Worm (Caenorhabditis elegans): ENCODE data around the gene Y39A3CL.7.

Y39A3CL.7 gene

ce11 chrIII:1788972-1789371 lies 35.7 kb upstream of the Y39A3CL.7 start:
- TF ChIP-seq fkh-8 (tag; optimal IDR thresholded peaks at IDR 0.05) (no peak), unc-62 (GFP tag; optimal IDR thresholded peaks at IDR 0.05) (no peak), nhr-71 (tag; optimal IDR thresholded peaks at IDR 0.05) (no peak), mdl-1 (tag; optimal IDR thresholded peaks at IDR 0.05) (no peak), C04F5.9 (tag; optimal IDR thresholded peaks at IDR 0.05) (no peak), efl-3 (GFP tag; optimal IDR thresholded peaks at IDR 0.05) (no peak), lin-39 (tag; optimal IDR thresholded peaks at IDR 0.05) (no peak), jun-1 (tag; optimal IDR thresholded peaks at IDR 0.05) (no peak), nhr-47 (tag; optimal IDR thresholded peaks at IDR 0.05) (no peak), efl-1 (optimal IDR thresholded peaks at IDR 0.05) (no peak), efl-1 (GFP tag; optimal IDR thresholded peaks at IDR 0.05 in 1 of 2) (no peak), egl-13 (tag; optimal IDR thresholded peaks at IDR 0.05) (no peak), lin-15B (tag; optimal IDR thresholded peaks at IDR 0.05) (no peak), elt-2 (tag; optimal IDR thresholded peaks at IDR 0.05) (no peak), tbx-2 (tag; optimal IDR thresholded peaks at IDR 0.05) (no peak), C34B4.2 (tag; optimal IDR thresholded peaks at IDR 0.05) (no peak), rnt-1 (tag; optimal IDR thresholded peaks at IDR 0.05) (no peak)

DNA sequence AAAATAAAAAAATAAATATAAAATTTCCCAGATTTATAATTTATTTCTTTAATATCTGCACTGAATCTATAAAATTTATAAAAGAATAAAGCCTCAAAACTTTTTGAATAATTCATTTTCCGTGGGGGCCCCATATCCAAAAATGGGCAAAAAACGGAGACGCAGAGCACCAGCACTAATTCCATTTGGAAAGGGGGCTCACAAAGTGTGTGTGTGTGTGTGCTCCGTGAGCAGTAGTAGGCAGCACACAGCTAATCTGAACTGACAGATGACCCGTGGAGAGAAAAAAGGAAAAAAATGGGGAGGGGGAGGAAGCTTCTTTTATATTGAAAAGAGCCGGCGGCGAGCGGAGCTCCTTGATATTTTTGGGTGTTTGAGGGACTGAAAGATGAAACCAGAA lies 32.8 kb upstream of the Y39A3CL.7 start:
- TF ChIP-seq ces-1 (GFP tag; optimal IDR thresholded peaks at IDR 0.05) (peak; percentile 41), ceh-82 (tag; optimal IDR thresholded peaks at IDR 0.05) (peak in 2 of 3 experiments; percentile 5 to 31), dpl-1 (GFP tag; optimal IDR thresholded peaks at IDR 0.05) (peak in 1 of 3 experiments; percentile 19), nhr-71 (tag; optimal IDR thresholded peaks at IDR 0.05) (peak; percentile 5), fkh-4 (tag; optimal IDR thresholded peaks at IDR 0.05; ENCODE audit: borderline replicate concordance) (no peak), fkh-10 (GFP tag; optimal IDR thresholded peaks at IDR 0.05) (peak; percentile 58), swsn-7 (tag; optimal IDR thresholded peaks at IDR 0.05) (no peak), lin-14 (GFP tag; optimal IDR thresholded peaks at IDR 0.05) (peak; percentile 72), mep-1 (tag; optimal IDR thresholded peaks at IDR 0.05) (no peak), lsy-2 (tag; optimal IDR thresholded peaks at IDR 0.05) (peak in 1 of 2 experiments; percentile 12), unc-86 (tag; optimal IDR thresholded peaks at IDR 0.05) (peak; percentile 41), snu-23 (GFP tag; optimal IDR thresholded peaks at IDR 0.05) (no peak)

ce11 chrIII:1793416-1793815 lies 31.3 kb upstream of the Y39A3CL.7 start:
- TF ChIP-seq snpc-4 (tag; optimal IDR thresholded peaks at IDR 0.05) (no peak), unc-130 (tag; optimal IDR thresholded peaks at IDR 0.05) (no peak), egl-13 (tag; optimal IDR thresholded peaks at IDR 0.05) (no peak), lin-14 (GFP tag; optimal IDR thresholded peaks at IDR 0.05) (no peak), mdl-1 (tag; optimal IDR thresholded peaks at IDR 0.05) (no peak), efl-1 (optimal IDR thresholded peaks at IDR 0.05) (no peak), efl-1 (GFP tag; optimal IDR thresholded peaks at IDR 0.05 in 1 of 2) (no peak), nhr-11 (tag; optimal IDR thresholded peaks at IDR 0.05) (no peak), fkh-4 (tag; optimal IDR thresholded peaks at IDR 0.05; ENCODE audit: borderline replicate concordance) (no peak), unc-62 (GFP tag; optimal IDR thresholded peaks at IDR 0.05) (no peak), efl-3 (GFP tag; optimal IDR thresholded peaks at IDR 0.05) (no peak)

- TF ChIP-seq swsn-7 (tag; optimal IDR thresholded peaks at IDR 0.05) (no peak), sox-4 (tag; optimal IDR thresholded peaks at IDR 0.05) (no peak), nhr-47 (tag; optimal IDR thresholded peaks at IDR 0.05) (no peak), nhr-84 (tag; optimal IDR thresholded peaks at IDR 0.05) (no peak), sptf-1 (tag; optimal IDR thresholded peaks at IDR 0.05) (no peak), dsc-1 (tag; optimal IDR thresholded peaks at IDR 0.05) (no peak), nhr-77 (tag; optimal IDR thresholded peaks at IDR 0.05) (no peak), rnt-1 (tag; optimal IDR thresholded peaks at IDR 0.05) (no peak), tlp-1 (tag; optimal IDR thresholded peaks at IDR 0.05) (no peak), hpl-2 (GFP tag; optimal IDR thresholded peaks at IDR 0.05) (no peak), C34B4.2 (tag; optimal IDR thresholded peaks at IDR 0.05) (no peak)
Observed at ce11 chrIII:1794100-1794499, 30.6 kb upstream of the Y39A3CL.7 start.

Data from whole organism, L1 larva.